Worm (Caenorhabditis elegans) whole organism, mixed stage, embryonic: Measurements from ENCODE around the gene nhr-88.

Experiments used
- unc-39 ChIP-seq: fragments of 150-350 bp; optimal IDR thresholded peaks from 2 replicates; lab custom pipeline; 2014; ENCODE audit warnings: missing biosample characterization, missing genetic modification characterization
- unc-62 ChIP-seq: fragments of 150-350 bp; optimal IDR thresholded peaks from 2 replicates; lab custom pipeline; 2014; ENCODE audit warnings: missing biosample characterization, missing genetic modification reagents, missing genetic modification characterization

ce11 chrII:2990089-2990488, 13.7 kb downstream of the nhr-88 start:
- TF ChIP-seq unc-39 (tag; lab: Kevin White, UChicago) (no peak), unc-62 (GFP tag; lab: Kevin White, UChicago) (no peak)
